Fruit fly (Drosophila melanogaster): ENCODE measurements around the gene ND-B14.5A.

The ND-B14.5A gene

dm6 chrX:2161020-2161419, 11.3 kb upstream of the ND-B14.5A start (continued):
- TF ChIP-seq exex (tag; optimal IDR thresholded peaks at IDR 0.05), result peak; percentile 70
- peak; percentile 85 for TF ChIP-seq grn (GFP tag; optimal IDR thresholded peaks at IDR 0.05)
- TF ChIP-seq BtbVII (GFP tag; optimal IDR thresholded peaks at IDR 0.05), result peak; percentile 23
- TF ChIP-seq Ravus (GFP tag; IDR thresholded peaks at IDR 0.05), result no peak
- no peak for TF ChIP-seq Asciz (GFP tag; optimal IDR thresholded peaks at IDR 0.05)
- TF ChIP-seq NK7.1 (GFP tag; optimal IDR thresholded peaks at IDR 0.05), result no peak
- peak; percentile 37 for TF ChIP-seq sd (tag; optimal IDR thresholded peaks at IDR 0.05)
- TF ChIP-seq btn (GFP tag; optimal IDR thresholded peaks at IDR 0.05), result no peak
- no peak for TF ChIP-seq CG7928 (GFP tag; optimal IDR thresholded peaks at IDR 0.05)
- TF ChIP-seq Hmx (GFP tag; optimal IDR thresholded peaks at IDR 0.05), result no peak
- TF ChIP-seq run (tag; optimal IDR thresholded peaks at IDR 0.05), result no peak
- TF ChIP-seq ato (GFP tag; IDR thresholded peaks at IDR 0.05; ENCODE audit: partially characterized antibody), result no peak
- TF ChIP-seq br (optimal IDR thresholded peaks at IDR 0.05), result no peak
- TF ChIP-seq grau (tag; optimal IDR thresholded peaks at IDR 0.05), result peak; percentile 8
- no peak for TF ChIP-seq fu2 (GFP tag; optimal IDR thresholded peaks at IDR 0.05)
- TF ChIP-seq CG18262 (tag; optimal IDR thresholded peaks at IDR 0.05), result no peak
- TF ChIP-seq CG11456 (GFP tag; IDR thresholded peaks at IDR 0.05), result no peak
- TF ChIP-seq CG31441 (GFP tag; IDR thresholded peaks at IDR 0.05), result no peak
- no peak for TF ChIP-seq zen2 (GFP tag; IDR thresholded peaks at IDR 0.05; ENCODE audit: partially characterized antibody)
- TF ChIP-seq ab (GFP tag; optimal IDR thresholded peaks at IDR 0.05), result no peak
- TF ChIP-seq CG15011 (GFP tag; optimal IDR thresholded peaks at IDR 0.05), result no peak
- no peak for TF ChIP-seq H15 (GFP tag; IDR thresholded peaks at IDR 0.05)
- no peak for TF ChIP-seq CG12391 (tag; optimal IDR thresholded peaks at IDR 0.05)
- TF ChIP-seq cg (GFP tag; optimal IDR thresholded peaks at IDR 0.05), result no peak
- TF ChIP-seq Elba2 (GFP tag; optimal IDR thresholded peaks at IDR 0.05), result no peak
- no peak for TF ChIP-seq B-H1 (GFP tag; IDR thresholded peaks at IDR 0.05)
- TF ChIP-seq mirr (GFP tag; optimal IDR thresholded peaks at IDR 0.05), result peak; percentile 68
- no peak for TF ChIP-seq bbx (GFP tag; IDR thresholded peaks at IDR 0.05; ENCODE audit: partially characterized antibody)
- TF ChIP-seq slbo (GFP tag; IDR thresholded peaks at IDR 0.05), result peak; percentile 52; the same call in 1 of the 2 replicates
- TF ChIP-seq onecut (GFP tag; IDR thresholded peaks at IDR 0.05), result no peak
- TF ChIP-seq lmd (GFP tag; IDR thresholded peaks at IDR 0.05), result peak; percentile 27; the same call in 1 of the 2 replicates
- no peak for TF ChIP-seq CG12071 (GFP tag; optimal IDR thresholded peaks at IDR 0.05)
- TF ChIP-seq sim (GFP tag; IDR thresholded peaks at IDR 0.05), result no peak
- no peak for TF ChIP-seq CG9876 (GFP tag; optimal IDR thresholded peaks at IDR 0.05)
- no peak for TF ChIP-seq Mes4 (GFP tag; optimal IDR thresholded peaks at IDR 0.05)
- no peak for TF ChIP-seq eve (GFP tag; optimal IDR thresholded peaks at IDR 0.05)
- peak; percentile 37; the same call in 1 of the 2 replicates for TF ChIP-seq CG9932 (GFP tag; IDR thresholded peaks at IDR 0.05)
- TF ChIP-seq Abd-B (GFP tag; optimal IDR thresholded peaks at IDR 0.05), result no peak
- TF ChIP-seq row (GFP tag; IDR thresholded peaks at IDR 0.05), result peak; percentile 78
- TF ChIP-seq CG12769 (tag; optimal IDR thresholded peaks at IDR 0.05), result peak; percentile 66
- TF ChIP-seq CG3281 (GFP tag; optimal IDR thresholded peaks at IDR 0.05), result peak; percentile 16
- no peak for TF ChIP-seq ap (GFP tag; IDR thresholded peaks at IDR 0.05)
- TF ChIP-seq CG15073 (GFP tag; optimal IDR thresholded peaks at IDR 0.05), result no peak
- TF ChIP-seq CG17186 (GFP tag; optimal IDR thresholded peaks at IDR 0.05), result no peak
- peak; percentile 20 for TF ChIP-seq CG13424 (tag; optimal IDR thresholded peaks at IDR 0.05)
- no peak for TF ChIP-seq gce (GFP tag; IDR thresholded peaks at IDR 0.05)
- TF ChIP-seq CG5180 (GFP tag; optimal IDR thresholded peaks at IDR 0.05), result no peak
- no peak for TF ChIP-seq CG10462 (GFP tag; optimal IDR thresholded peaks at IDR 0.05)
- peak; percentile 60 for TF ChIP-seq lab (GFP tag; optimal IDR thresholded peaks at IDR 0.05)
- TF ChIP-seq Ets97D (GFP tag; optimal IDR thresholded peaks at IDR 0.05), result no peak
- no peak for TF ChIP-seq CG10147 (GFP tag; optimal IDR thresholded peaks at IDR 0.05)
- no peak for TF ChIP-seq Atf3 (GFP tag; optimal IDR thresholded peaks at IDR 0.05)
